Fruit fly (Drosophila melanogaster) whole organism, pupa: Measurements from ENCODE around the gene CG7126.

Experiments used
- CG10348 ChIP-seq: fragments of 200-800 bp; sonication (Bioruptor generic); IDR thresholded peaks from 2 replicates; pipeline ENCODE4 v1.3.6; 2022; ENCODE audit warnings: missing biosample characterization, missing genetic modification characterization
- CG12605 ChIP-seq: fragments of 200-800 bp; sonication (Bioruptor generic); IDR thresholded peaks from 2 replicates; pipeline ENCODE4 v1.3.6; 2022; ENCODE audit warnings: missing biosample characterization, missing genetic modification characterization
- CG15710 ChIP-seq: fragments of 200-800 bp; sonication (Bioruptor generic); optimal IDR thresholded peaks from 2 replicates; lab custom pipeline; 2018; ENCODE audit warnings: missing biosample characterization, mild to moderate bottlenecking, missing genetic modification characterization, moderate library complexity
- CG34367 ChIP-seq: fragments of 200-800 bp; sonication (Bioruptor generic); optimal IDR thresholded peaks from 2 replicates; lab custom pipeline; 2018; ENCODE audit warnings: missing biosample characterization, mild to moderate bottlenecking, missing genetic modification characterization
- CG8301 ChIP-seq: fragments of 200-800 bp; sonication (Bioruptor generic); optimal IDR thresholded peaks from 2 replicates; lab custom pipeline; 2018; ENCODE audit warnings: missing biosample characterization, mild to moderate bottlenecking, missing genetic modification characterization
- CG9948 ChIP-seq: fragments of 200-800 bp; sonication (Bioruptor generic); optimal IDR thresholded peaks from 2 replicates; lab custom pipeline; 2018; ENCODE audit warnings: missing biosample characterization, mild to moderate bottlenecking, missing genetic modification characterization, moderate library complexity
- D1 ChIP-seq: fragments of 200-800 bp; sonication (Bioruptor generic); optimal IDR thresholded peaks from 2 replicates; lab custom pipeline; 2018; ENCODE audit warnings: missing biosample characterization, mild to moderate bottlenecking, missing genetic modification characterization, moderate library complexity
- Pif1A ChIP-seq: fragments of 200-800 bp; sonication (Bioruptor generic); optimal IDR thresholded peaks from 3 replicates; lab custom pipeline; 2016; ENCODE audit warnings: missing biosample characterization, missing genetic modification characterization
- Snoo ChIP-seq: fragments of 200-800 bp; sonication (Bioruptor generic); optimal IDR thresholded peaks from 3 replicates; lab custom pipeline; 2017; ENCODE audit warnings: missing biosample characterization, mild to moderate bottlenecking, missing genetic modification characterization, inconsistent platforms
- fd96Ca ChIP-seq: fragments of 200-800 bp; sonication (Bioruptor generic); IDR thresholded peaks from 3 replicates; pipeline ENCODE4 v1.3.6; 2022; ENCODE audit warnings: missing biosample characterization, missing genetic modification characterization
- gl ChIP-seq: fragments of 200-800 bp; sonication (Bioruptor generic); optimal IDR thresholded peaks from 2 replicates; lab custom pipeline; 2018; ENCODE audit warnings: missing biosample characterization, mild to moderate bottlenecking, missing genetic modification characterization

dm6 chr3R:18311368-18311919, 8.8 kb upstream of the CG7126 start:
- peak; percentile 13 for TF ChIP-seq CG8301
- TF ChIP-seq Snoo, result no peak
- peak; percentile 8 for TF ChIP-seq CG34367 (tag; lab: Kevin White, UChicago)
- TF ChIP-seq CG15710, result peak; percentile 60
- no peak for TF ChIP-seq Pif1A (GFP tag; lab: Kevin White, UChicago)
- 0 out of 2 replicates have a peak, but pooled peaks have one; percentile 18 for TF ChIP-seq CG10348 (GFP tag; lab: Robert Waterston, UW)
- peak; percentile 42 for TF ChIP-seq gl (tag; lab: Kevin White, UChicago)
- TF ChIP-seq CG12605 (GFP tag; lab: Robert Waterston, UW), result 0 out of 2 replicates have a peak, but pooled peaks have one; percentile 13
- peak; percentile 70; the same call in 2 of the 3 replicates for TF ChIP-seq fd96Ca (GFP tag; lab: Robert Waterston, UW)
- TF ChIP-seq CG9948 (tag; lab: Kevin White, UChicago), result peak; percentile 49
- no peak for TF ChIP-seq D1 (tag; lab: Kevin White, UChicago)
